Fruit fly (Drosophila melanogaster) whole organism, embryonic: ENCODE results near the gene Bhmt.

Source experiments
- CG10147 ChIP-seq: fragments of 200-800 bp; sonication (Bioruptor generic); optimal IDR thresholded peaks from 2 replicates; lab custom pipeline; 2019; ENCODE audit warnings: missing biosample characterization, mild to moderate bottlenecking, missing genetic modification characterization, moderate library complexity
- CG10431 ChIP-seq: fragments of 200-800 bp; sonication (Bioruptor generic); optimal IDR thresholded peaks from 3 replicates; lab custom pipeline; 2018; ENCODE audit warnings: missing biosample characterization, mild to moderate bottlenecking, missing genetic modification characterization
- CG12659 ChIP-seq: fragments of 200-800 bp; sonication (Bioruptor generic); optimal IDR thresholded peaks from 3 replicates; lab custom pipeline; 2017; ENCODE audit warnings: mild to moderate bottlenecking, missing biosample characterization, missing genetic modification reagents, missing genetic modification characterization
- CG12769 ChIP-seq: fragments of 200-800 bp; sonication (Bioruptor generic); optimal IDR thresholded peaks from 2 replicates; lab custom pipeline; 2019; ENCODE audit warnings: missing biosample characterization, mild to moderate bottlenecking, missing genetic modification characterization, moderate library complexity
- CG15696 ChIP-seq: fragments of 200-800 bp; sonication (Bioruptor generic); optimal IDR thresholded peaks from 2 replicates; lab custom pipeline; 2019; ENCODE audit warnings: missing biosample characterization, mild to moderate bottlenecking, missing genetic modification characterization, moderate library complexity
- CG16815 ChIP-seq: fragments of 200-800 bp; sonication (Bioruptor generic); optimal IDR thresholded peaks from 3 replicates; lab custom pipeline; 2017; ENCODE audit warnings: missing biosample characterization, mild to moderate bottlenecking, missing genetic modification characterization
- CG17612 ChIP-seq: fragments of 200-800 bp; sonication (Bioruptor generic); IDR thresholded peaks from 2 replicates; pipeline ENCODE4 v1.3.6; 2022; ENCODE audit warnings: missing biosample characterization, missing genetic modification characterization
- CG2116 ChIP-seq: fragments of 200-800 bp; sonication (Bioruptor generic); optimal IDR thresholded peaks from 3 replicates; lab custom pipeline; 2018; ENCODE audit warnings: missing biosample characterization, mild to moderate bottlenecking, missing genetic modification characterization
- CG32532 ChIP-seq: fragments of 200-800 bp; sonication (Bioruptor generic); IDR thresholded peaks from 2 replicates; pipeline ENCODE4 v1.3.6; 2022; ENCODE audit warnings: missing biosample characterization, missing genetic modification characterization
- CG32767 ChIP-seq: fragments of 200-800 bp; sonication (Bioruptor generic); IDR thresholded peaks from 2 replicates; pipeline ENCODE4 v1.3.6; 2022; ENCODE audit warnings: missing biosample characterization, missing genetic modification characterization
- CG3281 ChIP-seq: fragments of 200-800 bp; sonication (Bioruptor generic); optimal IDR thresholded peaks from 3 replicates; lab custom pipeline; 2017; ENCODE audit warnings: missing biosample characterization, mild to moderate bottlenecking, missing genetic modification characterization
- CG3838 ChIP-seq: fragments of 200-800 bp; sonication (Bioruptor generic); optimal IDR thresholded peaks from 3 replicates; lab custom pipeline; 2016; ENCODE audit warnings: missing biosample characterization, missing genetic modification characterization
- CG4854 ChIP-seq: fragments of 200-800 bp; sonication (Bioruptor generic); optimal IDR thresholded peaks from 2 replicates; lab custom pipeline; 2016; ENCODE audit warnings: missing biosample characterization, missing genetic modification characterization, inconsistent platforms
- CG6689 ChIP-seq: fragments of 200-800 bp; sonication (Bioruptor generic); IDR thresholded peaks from 2 replicates; pipeline ENCODE4 v1.3.6; 2022; ENCODE audit warnings: missing biosample characterization, missing genetic modification characterization
- CG6813 ChIP-seq: fragments of 200-800 bp; sonication (Bioruptor generic); optimal IDR thresholded peaks from 2 replicates; lab custom pipeline; 2017; ENCODE audit warnings: missing biosample characterization, missing genetic modification characterization, mild to moderate bottlenecking, moderate library complexity, missing genetic modification reagents
- CG8290 ChIP-seq, 3 experiments: fragments of 200-800 bp; sonication (Bioruptor generic); optimal IDR thresholded peaks; 2 replicates each; lab custom pipeline; 2016 to 2019; ENCODE audit warnings: missing biosample characterization in 3 of 3, missing genetic modification characterization in 3 of 3, mild to moderate bottlenecking in 2 of 3, moderate library complexity in 1 of 3
- CG9609 ChIP-seq: fragments of 200-800 bp; sonication (Bioruptor generic); optimal IDR thresholded peaks from 3 replicates; lab custom pipeline; 2016; ENCODE audit warnings: missing biosample characterization, missing genetic modification characterization
- CrebB ChIP-seq: fragments of 200-800 bp; sonication (Bioruptor generic); optimal IDR thresholded peaks from 3 replicates; lab custom pipeline; 2018; ENCODE audit warnings: missing biosample characterization, mild to moderate bottlenecking, missing genetic modification characterization
- Deaf1 ChIP-seq: fragments of 200-800 bp; optimal IDR thresholded peaks from 3 replicates; lab custom pipeline; 2019; ENCODE audit warnings: missing biosample characterization, mild to moderate bottlenecking, missing genetic modification characterization, moderate library complexity
- E2f1 ChIP-seq: fragments of 200-800 bp; sonication (Bioruptor generic); IDR thresholded peaks from 2 replicates; pipeline ENCODE4 v1.3.6; 2022; ENCODE audit warnings: missing biosample characterization, missing genetic modification characterization
- Ets65A ChIP-seq: fragments of 200-800 bp; sonication (Bioruptor generic); peaks from one replicate; lab custom pipeline; 2016; ENCODE audit warnings: missing biosample characterization, missing genetic modification characterization
- Ets97D ChIP-seq: fragments of 200-800 bp; sonication (Bioruptor generic); optimal IDR thresholded peaks from 3 replicates; lab custom pipeline; 2016; ENCODE audit warnings: missing biosample characterization, missing genetic modification characterization
- Fer3 ChIP-seq: fragments of 200-800 bp; sonication (Bioruptor generic); optimal IDR thresholded peaks from 2 replicates; lab custom pipeline; 2018; ENCODE audit warnings: missing biosample characterization, mild to moderate bottlenecking, missing genetic modification characterization, moderate library complexity
- HLH54F ChIP-seq: fragments of 200-800 bp; sonication (Bioruptor generic); optimal IDR thresholded peaks from 3 replicates; lab custom pipeline; 2016; ENCODE audit warnings: missing biosample characterization, missing genetic modification characterization
- HmgZ ChIP-seq: fragments of 200-800 bp; sonication (Bioruptor generic); optimal IDR thresholded peaks from 2 replicates; lab custom pipeline; 2018; ENCODE audit warnings: missing biosample characterization, mild to moderate bottlenecking, missing genetic modification characterization
- Hr3 ChIP-seq: fragments of 200-800 bp; sonication (Bioruptor generic); optimal IDR thresholded peaks from 3 replicates; lab custom pipeline; 2016; ENCODE audit warnings: missing biosample characterization, missing genetic modification characterization
- Hr51 ChIP-seq, 2 experiments: fragments of 200-800 bp; sonication (Bioruptor generic); optimal IDR thresholded peaks; 2 replicates in 1 of 2; 3 replicates in 1 of 2; lab custom pipeline; 2016 to 2018; ENCODE audit warnings: missing biosample characterization in 2 of 2, missing genetic modification characterization in 2 of 2, mild to moderate bottlenecking in 1 of 2, moderate library complexity in 1 of 2
- Nf-YC ChIP-seq: fragments of 200-800 bp; optimal IDR thresholded peaks from 3 replicates; lab custom pipeline; 2019; ENCODE audit warnings: missing biosample characterization, mild to moderate bottlenecking, missing genetic modification characterization, moderate library complexity
- Xrp1 ChIP-seq: fragments of 200-800 bp; sonication (Bioruptor generic); IDR thresholded peaks from 2 replicates; pipeline ENCODE4 v1.3.6; 2022; ENCODE audit warnings: missing biosample characterization, missing genetic modification characterization
- chn ChIP-seq: fragments of 200-800 bp; sonication (Bioruptor generic); optimal IDR thresholded peaks from 2 replicates; lab custom pipeline; 2016; ENCODE audit warnings: missing biosample characterization, missing genetic modification characterization
- crc ChIP-seq: fragments of 200-800 bp; sonication (Bioruptor generic); optimal IDR thresholded peaks from 2 replicates; lab custom pipeline; 2016; ENCODE audit warnings: missing biosample characterization, missing genetic modification characterization
- danr ChIP-seq: fragments of 200-800 bp; sonication (Bioruptor generic); IDR thresholded peaks from 2 replicates; pipeline ENCODE4 v1.3.6; 2022; ENCODE audit warnings: missing biosample characterization, missing genetic modification characterization
- ems ChIP-seq: fragments of 200-800 bp; sonication (Bioruptor generic); optimal IDR thresholded peaks from 3 replicates; lab custom pipeline; 2016; ENCODE audit warnings: missing biosample characterization, missing genetic modification characterization
- fd3F ChIP-seq: fragments of 200-800 bp; sonication (Bioruptor generic); optimal IDR thresholded peaks from 2 replicates; lab custom pipeline; 2018; ENCODE audit warnings: missing biosample characterization, mild to moderate bottlenecking, missing genetic modification characterization, moderate library complexity
- ftz-f1 ChIP-seq: fragments of 200-800 bp; sonication (Bioruptor generic); optimal IDR thresholded peaks from 2 replicates; lab custom pipeline; 2016; ENCODE audit warnings: missing biosample characterization, missing genetic modification characterization
- ham ChIP-seq: fragments of 200-800 bp; sonication (Bioruptor generic); IDR thresholded peaks from 2 replicates; pipeline ENCODE4 v1.3.6; 2022; ENCODE audit warnings: missing biosample characterization, missing genetic modification characterization
- hkb ChIP-seq, 2 experiments: fragments of 200-800 bp in 1 of 2; fragments of >200 bp in 1 of 2; sonication (Bioruptor generic) in 1 of 2; IDR thresholded peaks in 1 of 2; optimal IDR thresholded peaks in 1 of 2; 2 replicates each; pipeline versions ENCODE4 v1.3.6 to Lab custom; 2017 to 2022; ENCODE audit warnings: missing biosample characterization in 1 of 2, missing genetic modification characterization in 1 of 2
- mam ChIP-seq: fragments of 200-800 bp; sonication (Bioruptor generic); optimal IDR thresholded peaks from 3 replicates; lab custom pipeline; 2016; ENCODE audit warnings: missing biosample characterization, missing genetic modification characterization
- nau ChIP-seq: fragments of 200-800 bp; sonication (Bioruptor generic); optimal IDR thresholded peaks from 3 replicates; lab custom pipeline; 2017; ENCODE audit warnings: missing biosample characterization, mild to moderate bottlenecking, missing genetic modification characterization, missing genetic modification reagents
- pb ChIP-seq: fragments of 200-800 bp; sonication (Bioruptor generic); optimal IDR thresholded peaks from 3 replicates; lab custom pipeline; 2016; ENCODE audit warnings: missing biosample characterization, missing genetic modification characterization
- pho ChIP-seq: fragments of 200-800 bp; sonication (Bioruptor generic); optimal IDR thresholded peaks from 2 replicates; lab custom pipeline; 2016; ENCODE audit warnings: missing biosample characterization, missing genetic modification characterization
- phol ChIP-seq: fragments of 200-800 bp; sonication (Bioruptor generic); optimal IDR thresholded peaks from 3 replicates; lab custom pipeline; 2018; ENCODE audit warnings: missing biosample characterization, mild to moderate bottlenecking, missing genetic modification characterization, moderate library complexity
- ro ChIP-seq: fragments of 200-800 bp; sonication (Bioruptor generic); IDR thresholded peaks from 2 replicates; pipeline ENCODE4 v1.3.6; 2022; ENCODE audit warnings: missing biosample characterization, missing genetic modification characterization
- sima ChIP-seq: fragments of 200-800 bp; sonication (Bioruptor generic); optimal IDR thresholded peaks from 2 replicates; lab custom pipeline; 2016; ENCODE audit warnings: missing biosample characterization, missing genetic modification characterization
- tap ChIP-seq: fragments of 200-800 bp; optimal IDR thresholded peaks from 3 replicates; lab custom pipeline; 2019; ENCODE audit warnings: missing biosample characterization, mild to moderate bottlenecking, missing genetic modification characterization, moderate library complexity
- tio ChIP-seq: fragments of 200-800 bp; sonication (Bioruptor generic); optimal IDR thresholded peaks from 2 replicates; lab custom pipeline; 2017; ENCODE audit warnings: missing biosample characterization, missing genetic modification characterization, inconsistent platforms
- unc-4 ChIP-seq: fragments of 200-800 bp; sonication (Bioruptor generic); IDR thresholded peaks from 2 replicates; pipeline ENCODE4 v1.3.6; 2022; ENCODE audit warnings: missing biosample characterization, missing genetic modification characterization; ENCODE audit not compliant: partially characterized antibody
- usp ChIP-seq: fragments of >200 bp; optimal IDR thresholded peaks from 2 replicates; lab custom pipeline; 2017; ENCODE audit warnings: missing biosample characterization, missing genetic modification characterization
- wdn ChIP-seq: fragments of 200-800 bp; sonication (Bioruptor generic); IDR thresholded peaks from 2 replicates; pipeline ENCODE4 v1.3.6; 2022; ENCODE audit warnings: missing biosample characterization, missing genetic modification characterization

Bhmt gene

dm6 chr2L:18953512-18954254 is 3.4 kb downstream of the Bhmt start (continued):
- TF ChIP-seq wdn (GFP tag; lab: Robert Waterston, UW) (no peak), ems (GFP tag; lab: Kevin White, UChicago) (no peak), CG9609 (GFP tag; lab: Kevin White, UChicago) (no peak), unc-4 (GFP tag; lab: Robert Waterston, UW) (no peak), CG10431 (GFP tag; lab: Kevin White, UChicago) (no peak), CG3281 (GFP tag; lab: Kevin White, UChicago) (peak; percentile 56), CG2116 (GFP tag; lab: Kevin White, UChicago) (no peak), E2f1 (GFP tag; lab: Robert Waterston, UW) (peak; percentile 26; the same call in 1 of the 2 replicates), ham (no peak), CG32532 (GFP tag; lab: Robert Waterston, UW) (peak; percentile 19; the same call in 1 of the 2 replicates), CG8290 (GFP tag; optimal IDR thresholded peaks at IDR 0.05; lab: Kevin White, UChicago) (no peak), CG8290 (tag; optimal IDR thresholded peaks at IDR 0.05; lab: Kevin White, UChicago) (no peak), CG15696 (tag; lab: Kevin White, UChicago) (no peak), pho (GFP tag; lab: Kevin White, UChicago) (no peak), CG3838 (GFP tag; lab: Kevin White, UChicago) (no peak), crc (no peak), sima (GFP tag; lab: Kevin White, UChicago) (no peak), CG6813 (GFP tag; lab: Kevin White, UChicago) (peak; percentile 9), CG4854 (GFP tag; lab: Kevin White, UChicago) (no peak), chn (no peak), hkb (optimal IDR thresholded peaks at IDR 0.05; lab: Kevin White, UChicago) (no peak), hkb (GFP tag; IDR thresholded peaks at IDR 0.05; lab: Robert Waterston, UW) (no peak), Deaf1 (tag; lab: Kevin White, UChicago) (peak; percentile 25), Hr51 (GFP tag; optimal IDR thresholded peaks at IDR 0.05; lab: Kevin White, UChicago) (peak in 1 of 2 experiments; percentile 37), CG12659 (peak; percentile 58), CG16815 (GFP tag; lab: Kevin White, UChicago) (no peak), pb (GFP tag; lab: Kevin White, UChicago) (no peak), phol (tag; lab: Kevin White, UChicago) (peak; percentile 18), CG6689 (0 out of 2 replicates have a peak, but pooled peaks have one; percentile 23), CG17612 (GFP tag; lab: Robert Waterston, UW) (no peak), CG10147 (GFP tag; lab: Kevin White, UChicago) (peak; percentile 14), tio (GFP tag; lab: Kevin White, UChicago) (no peak), CG12769 (tag; lab: Kevin White, UChicago) (no peak), Hr3 (GFP tag; lab: Kevin White, UChicago) (peak; percentile 21), danr (no peak), nau (GFP tag; lab: Kevin White, UChicago) (no peak), Nf-YC (tag; lab: Kevin White, UChicago) (no peak), Ets65A (no peak), ro (no peak), HLH54F (GFP tag; lab: Kevin White, UChicago) (no peak), HmgZ (peak; percentile 10), usp (GFP tag; lab: Kevin White, UChicago) (no peak), Fer3 (tag; lab: Kevin White, UChicago) (peak; percentile 42), CG32767 (GFP tag; lab: Robert Waterston, UW) (no peak), mam (no peak), ftz-f1 (GFP tag; lab: Kevin White, UChicago) (no peak), tap (tag; lab: Kevin White, UChicago) (no peak), Ets97D (GFP tag; lab: Kevin White, UChicago) (no peak), Xrp1 (no peak), CrebB (tag; lab: Kevin White, UChicago) (no peak), fd3F (GFP tag; lab: Kevin White, UChicago) (peak; percentile 38)
